Worm (Caenorhabditis elegans) whole organism, L1 larva: ENCODE data around the gene col-74.

Experiments
- ces-1 ChIP-seq: fragments of 150-350 bp; optimal IDR thresholded peaks from 2 replicates; lab custom pipeline; 2014; ENCODE audit warnings: missing biosample characterization, missing genetic modification reagents, missing genetic modification characterization
- egl-27 ChIP-seq, 2 experiments: fragments of 150-350 bp in 1 of 2; sonication (generic microtip); optimal IDR thresholded peaks; 3 replicates each; lab custom pipeline; 2017 to 2018; ENCODE audit warnings: missing biosample characterization in 2 of 2, missing genetic modification characterization in 2 of 2, missing genetic modification reagents in 2 of 2
- fkh-10 ChIP-seq: sonication (generic microtip); optimal IDR thresholded peaks from 2 replicates; lab custom pipeline; 2017; ENCODE audit warnings: missing biosample characterization, missing genetic modification reagents, missing genetic modification characterization
- lin-13 ChIP-seq: fragments of 150-350 bp; optimal IDR thresholded peaks from 2 replicates; lab custom pipeline; 2014; ENCODE audit warnings: missing biosample characterization, missing genetic modification reagents, missing genetic modification characterization
- lin-14 ChIP-seq: fragments of 200-800 bp; sonication (Bioruptor generic); optimal IDR thresholded peaks from 2 replicates; lab custom pipeline; 2018; ENCODE audit warnings: mild to moderate bottlenecking, missing genetic modification characterization, moderate library complexity, missing compliant biosample characterization
- lsy-2 ChIP-seq, 2 experiments: fragments of 150-350 bp; optimal IDR thresholded peaks; 2 replicates each; lab custom pipeline; 2014; ENCODE audit warnings: missing biosample characterization in 2 of 2, missing genetic modification characterization in 2 of 2
- mef-2 ChIP-seq: fragments of 150-350 bp; optimal IDR thresholded peaks from 2 replicates; lab custom pipeline; 2014; ENCODE audit warnings: missing biosample characterization, missing genetic modification characterization
- nhr-11 ChIP-seq: fragments of 150-350 bp; optimal IDR thresholded peaks from 2 replicates; lab custom pipeline; 2014; ENCODE audit warnings: missing biosample characterization, missing genetic modification characterization
- nhr-76 ChIP-seq: sonication (generic microtip); optimal IDR thresholded peaks from 2 replicates; lab custom pipeline; 2017; ENCODE audit warnings: missing biosample characterization, missing genetic modification characterization
- sox-4 ChIP-seq: sonication (generic microtip); optimal IDR thresholded peaks from 2 replicates; lab custom pipeline; 2016; ENCODE audit warnings: missing genetic modification characterization, missing compliant biosample characterization
- sptf-1 ChIP-seq: fragments of 150-350 bp; optimal IDR thresholded peaks from 2 replicates; lab custom pipeline; 2014; ENCODE audit warnings: missing biosample characterization, missing genetic modification characterization
- sup-37 ChIP-seq: fragments of 200-800 bp; sonication (Bioruptor generic); optimal IDR thresholded peaks from 2 replicates; lab custom pipeline; 2018; ENCODE audit warnings: mild to moderate bottlenecking, missing genetic modification characterization, missing compliant biosample characterization
- swsn-7 ChIP-seq: sonication (generic microtip); optimal IDR thresholded peaks from 2 replicates; lab custom pipeline; 2016; ENCODE audit warnings: missing genetic modification characterization, missing compliant biosample characterization
- ztf-4 ChIP-seq: fragments of 150-350 bp; optimal IDR thresholded peaks from 2 replicates; lab custom pipeline; 2014; ENCODE audit warnings: missing biosample characterization, missing genetic modification characterization

- TF ChIP-seq swsn-7 (tag; lab: Kevin White, UChicago): no peak
- TF ChIP-seq ztf-4 (tag; lab: Kevin White, UChicago): no peak
- no peak for TF ChIP-seq lin-13 (GFP tag; lab: Kevin White, UChicago)
- TF ChIP-seq sptf-1 (tag; lab: Kevin White, UChicago): no peak
- TF ChIP-seq lsy-2 (tag; optimal IDR thresholded peaks at IDR 0.05; lab: Kevin White, UChicago): no peak
- TF ChIP-seq fkh-10 (GFP tag; lab: Kevin White, UChicago): no peak
- TF ChIP-seq nhr-11 (tag; lab: Kevin White, UChicago): no peak
- no peak for TF ChIP-seq ces-1 (GFP tag; lab: Kevin White, UChicago)
- TF ChIP-seq nhr-76 (tag; lab: Kevin White, UChicago): no peak
- no peak for TF ChIP-seq mef-2 (tag; lab: Kevin White, UChicago)
- no peak for TF ChIP-seq sox-4 (tag; lab: Kevin White, UChicago)
- TF ChIP-seq sup-37: no peak
- TF ChIP-seq egl-27 (tag; optimal IDR thresholded peaks at IDR 0.05; lab: Kevin White, UChicago): no peak
- no peak for TF ChIP-seq lin-14
These were observed 45.9 kb downstream of the col-74 start, which contains the start of gene F55C12.6 for ce11 chrII:5876053-5876452.
